Fruit fly (Drosophila melanogaster) whole organism, embryonic: ENCODE results near the gene CG8774.

Experiments
- Blimp-1 ChIP-seq: fragments of 200-800 bp; sonication (Bioruptor generic); optimal IDR thresholded peaks from 3 replicates; lab custom pipeline; 2018; ENCODE audit warnings: missing biosample characterization, missing genetic modification characterization, mild to moderate bottlenecking, moderate library complexity, missing genetic modification reagents
- CG10267 ChIP-seq: fragments of 200-800 bp; sonication (Bioruptor generic); optimal IDR thresholded peaks from 2 replicates; lab custom pipeline; 2018; ENCODE audit warnings: missing biosample characterization, mild to moderate bottlenecking, missing genetic modification characterization, moderate library complexity
- CG10274 ChIP-seq: fragments of 200-800 bp; sonication (Bioruptor generic); optimal IDR thresholded peaks from 3 replicates; lab custom pipeline; 2017; ENCODE audit warnings: missing biosample characterization, mild to moderate bottlenecking, missing genetic modification characterization
- CG13424 ChIP-seq: fragments of 200-800 bp; sonication (Bioruptor generic); optimal IDR thresholded peaks from 2 replicates; lab custom pipeline; 2019; ENCODE audit warnings: missing biosample characterization, mild to moderate bottlenecking, missing genetic modification characterization, moderate library complexity
- CG13894 ChIP-seq: fragments of 200-800 bp; sonication (Bioruptor generic); optimal IDR thresholded peaks from 3 replicates; lab custom pipeline; 2018; ENCODE audit warnings: missing biosample characterization, mild to moderate bottlenecking, missing genetic modification characterization, moderate library complexity
- CG14667 ChIP-seq: fragments of 200-800 bp; sonication (Bioruptor generic); IDR thresholded peaks from 2 replicates; pipeline ENCODE4 v1.3.6; 2022; ENCODE audit warnings: missing biosample characterization, missing genetic modification characterization
- CG15073 ChIP-seq: fragments of 200-800 bp; sonication (Bioruptor generic); optimal IDR thresholded peaks from 2 replicates; lab custom pipeline; 2016; ENCODE audit warnings: missing biosample characterization, missing genetic modification characterization
- CG1603 ChIP-seq: fragments of 200-800 bp; sonication (Bioruptor generic); optimal IDR thresholded peaks from 2 replicates; lab custom pipeline; 2019; ENCODE audit warnings: missing biosample characterization, mild to moderate bottlenecking, missing genetic modification characterization, moderate library complexity
- CG1647 ChIP-seq: fragments of 200-800 bp; sonication (Bioruptor generic); optimal IDR thresholded peaks from 3 replicates; lab custom pipeline; 2016; ENCODE audit warnings: missing biosample characterization, missing genetic modification characterization
- CG17829 ChIP-seq: fragments of 200-800 bp; optimal IDR thresholded peaks from 2 replicates; lab custom pipeline; 2019; ENCODE audit warnings: missing biosample characterization, mild to moderate bottlenecking, missing genetic modification characterization, moderate library complexity
- CG2199 ChIP-seq: fragments of 200-800 bp; sonication (Bioruptor generic); IDR thresholded peaks from 3 replicates; pipeline ENCODE4 v1.3.6; 2022; ENCODE audit warnings: missing biosample characterization, missing genetic modification characterization
- CG3163 ChIP-seq: fragments of 200-800 bp; sonication (Bioruptor generic); optimal IDR thresholded peaks from 3 replicates; lab custom pipeline; 2016; ENCODE audit warnings: missing biosample characterization, missing genetic modification characterization
- CG34376 ChIP-seq: fragments of 200-800 bp; sonication (Bioruptor generic); optimal IDR thresholded peaks from 2 replicates; lab custom pipeline; 2018; ENCODE audit warnings: missing biosample characterization, mild to moderate bottlenecking, missing genetic modification characterization
- CG4328 ChIP-seq: fragments of 200-800 bp; sonication (Bioruptor generic); optimal IDR thresholded peaks from 3 replicates; lab custom pipeline; 2017; ENCODE audit warnings: missing biosample characterization, missing genetic modification reagents, missing genetic modification characterization
- CG4617 ChIP-seq: fragments of 200-800 bp; sonication (Bioruptor generic); optimal IDR thresholded peaks from 3 replicates; lab custom pipeline; 2016; ENCODE audit warnings: missing biosample characterization, missing genetic modification characterization, borderline replicate concordance
- CG7271 ChIP-seq: fragments of 200-800 bp; sonication (Bioruptor generic); optimal IDR thresholded peaks from 2 replicates; lab custom pipeline; 2018; ENCODE audit warnings: missing biosample characterization, mild to moderate bottlenecking, missing genetic modification characterization, moderate library complexity
- CG8765 ChIP-seq: fragments of 200-800 bp; sonication (Bioruptor generic); IDR thresholded peaks from 2 replicates; pipeline ENCODE4 v1.3.6; 2022; ENCODE audit warnings: missing biosample characterization, missing genetic modification characterization
- Deaf1 ChIP-seq: fragments of 200-800 bp; optimal IDR thresholded peaks from 3 replicates; lab custom pipeline; 2019; ENCODE audit warnings: missing biosample characterization, mild to moderate bottlenecking, missing genetic modification characterization, moderate library complexity
- Ets65A ChIP-seq: fragments of 200-800 bp; sonication (Bioruptor generic); peaks from one replicate; lab custom pipeline; 2016; ENCODE audit warnings: missing biosample characterization, missing genetic modification characterization
- Hr39 ChIP-seq: fragments of >200 bp; optimal IDR thresholded peaks from 2 replicates; lab custom pipeline; 2017
- Mrtf ChIP-seq: fragments of 200-800 bp; sonication (Bioruptor generic); IDR thresholded peaks from 3 replicates; pipeline ENCODE4 v1.3.6; 2022; ENCODE audit warnings: missing biosample characterization, missing genetic modification characterization
- Ptx1 ChIP-seq: fragments of 200-800 bp; sonication (Bioruptor generic); IDR thresholded peaks from 2 replicates; pipeline ENCODE4 v1.3.6; 2022; ENCODE audit warnings: missing biosample characterization, missing genetic modification characterization
- Taf1 ChIP-seq: fragments of 200-800 bp; sonication (Bioruptor generic); IDR thresholded peaks from 2 replicates; pipeline ENCODE4 v1.3.6; 2022; ENCODE audit warnings: missing biosample characterization, missing genetic modification characterization
- ab ChIP-seq: fragments of 200-800 bp; sonication (Bioruptor generic); optimal IDR thresholded peaks from 2 replicates; lab custom pipeline; 2016; ENCODE audit warnings: missing biosample characterization, missing genetic modification characterization
- ac ChIP-seq: fragments of 200-800 bp; sonication (Bioruptor generic); optimal IDR thresholded peaks from 3 replicates; lab custom pipeline; 2017; ENCODE audit warnings: missing biosample characterization, mild to moderate bottlenecking, missing genetic modification characterization
- al ChIP-seq: fragments of 200-800 bp; sonication (Bioruptor generic); IDR thresholded peaks from 2 replicates; pipeline ENCODE4 v1.3.6; 2022; ENCODE audit warnings: missing biosample characterization, missing genetic modification characterization
- bbx ChIP-seq: fragments of 200-800 bp; sonication (Bioruptor generic); IDR thresholded peaks from 2 replicates; pipeline ENCODE4 v1.3.6; 2022; ENCODE audit warnings: missing biosample characterization, missing genetic modification characterization; ENCODE audit not compliant: partially characterized antibody
- bigmax ChIP-seq: fragments of 200-800 bp; sonication (Bioruptor generic); optimal IDR thresholded peaks from 2 replicates; lab custom pipeline; 2018; ENCODE audit warnings: missing biosample characterization, mild to moderate bottlenecking, missing genetic modification characterization
- bsh ChIP-seq, 2 experiments: fragments of 200-800 bp; sonication (Bioruptor generic); optimal IDR thresholded peaks; 2 replicates each; lab custom pipeline; 2017 to 2018; ENCODE audit warnings: mild to moderate bottlenecking in 2 of 2, missing biosample characterization in 2 of 2, missing genetic modification characterization in 2 of 2, moderate library complexity in 1 of 2
- chinmo ChIP-seq: fragments of 200-800 bp; sonication (Bioruptor generic); IDR thresholded peaks from 4 replicates; pipeline ENCODE4 v1.3.6; 2022; ENCODE audit warnings: missing biosample characterization, missing genetic modification characterization; ENCODE audit not compliant: partially characterized antibody
- crc ChIP-seq: fragments of 200-800 bp; sonication (Bioruptor generic); optimal IDR thresholded peaks from 2 replicates; lab custom pipeline; 2016; ENCODE audit warnings: missing biosample characterization, missing genetic modification characterization
- croc ChIP-seq: fragments of 200-800 bp; sonication (Bioruptor generic); conservative IDR thresholded peaks from 3 replicates; pipeline ENCODE4 v1.3.6; 2022; ENCODE audit warnings: missing biosample characterization, missing genetic modification characterization
- crol ChIP-seq: fragments of 200-800 bp; sonication (Bioruptor generic); IDR thresholded peaks from 2 replicates; pipeline ENCODE4 v1.3.6; 2022; ENCODE audit warnings: missing biosample characterization, missing genetic modification characterization
- da ChIP-seq: fragments of 200-800 bp; sonication (Bioruptor generic); optimal IDR thresholded peaks from 2 replicates; lab custom pipeline; 2016; ENCODE audit warnings: missing biosample characterization, missing genetic modification characterization
- dimm ChIP-seq: fragments of 200-800 bp; sonication (Bioruptor generic); IDR thresholded peaks from 2 replicates; pipeline ENCODE4 v1.3.6; 2022; ENCODE audit warnings: missing biosample characterization, missing genetic modification characterization
- fd96Cb ChIP-seq: fragments of 200-800 bp; sonication (Bioruptor generic); optimal IDR thresholded peaks from 2 replicates; lab custom pipeline; 2018; ENCODE audit warnings: missing biosample characterization, mild to moderate bottlenecking, missing genetic modification characterization, moderate library complexity
- gcm ChIP-seq: fragments of 200-800 bp; sonication (Bioruptor generic); optimal IDR thresholded peaks from 2 replicates; lab custom pipeline; 2019; ENCODE audit warnings: missing biosample characterization, mild to moderate bottlenecking, missing genetic modification characterization, moderate library complexity
- klu ChIP-seq: fragments of 200-800 bp; sonication (Bioruptor generic); IDR thresholded peaks from 2 replicates; pipeline ENCODE4 v1.3.6; 2022; ENCODE audit warnings: missing biosample characterization, missing genetic modification characterization
- nerfin-2 ChIP-seq: fragments of 200-800 bp; sonication (Bioruptor generic); IDR thresholded peaks from 2 replicates; pipeline ENCODE4 v1.3.6; 2022; ENCODE audit warnings: missing biosample characterization, missing genetic modification characterization; ENCODE audit not compliant: partially characterized antibody
- prd ChIP-seq, 3 experiments: fragments of >200 bp in 2 of 3; fragments of 200-800 bp in 1 of 3; sonication (Bioruptor generic) in 1 of 3; optimal IDR thresholded peaks in 2 of 3; IDR thresholded peaks in 1 of 3; 2 replicates in 2 of 3; 3 replicates in 1 of 3; pipeline versions ENCODE4 v1.3.6 to Lab custom; 2017 to 2022; ENCODE audit warnings: missing biosample characterization in 1 of 3, missing genetic modification characterization in 1 of 3
- psq ChIP-seq: fragments of 200-800 bp; sonication (Bioruptor generic); optimal IDR thresholded peaks from 2 replicates; lab custom pipeline; 2017; ENCODE audit warnings: missing biosample characterization, missing genetic modification characterization
- sc ChIP-seq, 3 experiments: fragments of >200 bp in 2 of 3; fragments of 200-800 bp in 1 of 3; sonication (Bioruptor generic) in 1 of 3; optimal IDR thresholded peaks; 2 replicates in 2 of 3; 3 replicates in 1 of 3; lab custom pipeline; 2017; ENCODE audit warnings: mild to moderate bottlenecking in 1 of 3, missing biosample characterization in 1 of 3, missing genetic modification characterization in 1 of 3, missing genetic modification reagents in 1 of 3
- seq ChIP-seq: fragments of 200-800 bp; sonication (Bioruptor generic); IDR thresholded peaks from 2 replicates; pipeline ENCODE4 v1.3.6; 2022; ENCODE audit warnings: missing biosample characterization, missing genetic modification characterization
- sisA ChIP-seq: fragments of 200-800 bp; sonication (Bioruptor generic); IDR thresholded peaks from 2 replicates; pipeline ENCODE4 v1.3.6; 2022; ENCODE audit warnings: missing biosample characterization, missing genetic modification characterization
- ssp ChIP-seq: fragments of 200-800 bp; sonication (Bioruptor generic); IDR thresholded peaks from 2 replicates; pipeline ENCODE4 v1.3.6; 2022; ENCODE audit warnings: missing biosample characterization, missing genetic modification characterization
- tll ChIP-seq, 2 experiments: fragments of 200-800 bp in 1 of 2; fragments of >200 bp in 1 of 2; sonication (Bioruptor generic) in 1 of 2; optimal IDR thresholded peaks; 2 replicates each; lab custom pipeline; 2017 to 2019; ENCODE audit warnings: missing biosample characterization in 2 of 2, missing genetic modification characterization in 2 of 2, mild to moderate bottlenecking in 1 of 2, moderate library complexity in 1 of 2
- wek ChIP-seq: fragments of 200-800 bp; sonication (Bioruptor generic); optimal IDR thresholded peaks from 3 replicates; lab custom pipeline; 2018; ENCODE audit warnings: missing biosample characterization, mild to moderate bottlenecking, missing genetic modification characterization, moderate library complexity
- zf30C ChIP-seq: fragments of 200-800 bp; sonication (Bioruptor generic); optimal IDR thresholded peaks from 3 replicates; lab custom pipeline; 2018; ENCODE audit warnings: missing biosample characterization, mild to moderate bottlenecking, missing genetic modification characterization

Gene CG8774

DNA sequence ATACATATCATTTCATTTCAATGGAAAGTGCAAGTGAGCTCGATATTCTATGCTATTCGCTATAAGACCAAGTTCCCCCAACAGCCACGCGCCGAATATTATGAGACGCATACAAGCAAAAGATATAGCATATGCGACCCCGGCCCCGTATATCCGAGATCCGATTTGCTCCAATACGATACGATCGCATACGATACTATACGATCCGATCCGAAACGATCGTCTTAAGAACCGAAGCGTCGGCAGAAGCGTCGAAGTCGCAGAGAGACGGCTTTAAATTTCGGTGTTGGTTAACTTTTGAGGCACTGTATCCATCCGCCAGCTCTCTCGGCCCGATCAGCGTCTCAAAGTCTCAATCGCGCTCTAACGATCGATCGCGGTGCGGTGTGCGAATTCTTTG, 19.1 kb upstream of the CG8774 start, which contains the start of gene CG8630 (continued):
- TF ChIP-seq klu (GFP tag; lab: Robert Waterston, UW): no peak
- TF ChIP-seq prd (optimal IDR thresholded peaks at IDR 0.05; lab: Kevin White, UChicago): no peak
- no peak for TF ChIP-seq prd (GFP tag; IDR thresholded peaks at IDR 0.05; lab: Robert Waterston, UW)
- no peak for TF ChIP-seq CG10274 (GFP tag; lab: Kevin White, UChicago)
- TF ChIP-seq sisA (GFP tag; lab: Robert Waterston, UW): no peak
- TF ChIP-seq Blimp-1 (GFP tag; lab: Kevin White, UChicago): peak; percentile 52
- TF ChIP-seq croc (GFP tag; lab: Robert Waterston, UW): no peak
- TF ChIP-seq Taf1 (GFP tag; lab: Robert Waterston, UW): no peak
- no peak for TF ChIP-seq ssp (GFP tag; lab: Robert Waterston, UW)
- peak; percentile 87 for TF ChIP-seq Deaf1 (tag; lab: Kevin White, UChicago)
- TF ChIP-seq wek: no peak
- TF ChIP-seq CG4617 (GFP tag; lab: Kevin White, UChicago): no peak
- no peak for TF ChIP-seq da (GFP tag; lab: Kevin White, UChicago)
- TF ChIP-seq CG13424 (tag; lab: Kevin White, UChicago): no peak
- TF ChIP-seq chinmo (GFP tag; lab: Robert Waterston, UW): peak; percentile 53; the same call in 2 of the 4 replicates
- TF ChIP-seq CG1647 (GFP tag; lab: Kevin White, UChicago): no peak
- no peak for TF ChIP-seq ab
- peak; percentile 100 for TF ChIP-seq CG13894
- TF ChIP-seq CG10267: no peak
- TF ChIP-seq fd96Cb (tag; lab: Kevin White, UChicago): no peak
- TF ChIP-seq CG15073 (GFP tag; lab: Kevin White, UChicago): no peak

DNA sequence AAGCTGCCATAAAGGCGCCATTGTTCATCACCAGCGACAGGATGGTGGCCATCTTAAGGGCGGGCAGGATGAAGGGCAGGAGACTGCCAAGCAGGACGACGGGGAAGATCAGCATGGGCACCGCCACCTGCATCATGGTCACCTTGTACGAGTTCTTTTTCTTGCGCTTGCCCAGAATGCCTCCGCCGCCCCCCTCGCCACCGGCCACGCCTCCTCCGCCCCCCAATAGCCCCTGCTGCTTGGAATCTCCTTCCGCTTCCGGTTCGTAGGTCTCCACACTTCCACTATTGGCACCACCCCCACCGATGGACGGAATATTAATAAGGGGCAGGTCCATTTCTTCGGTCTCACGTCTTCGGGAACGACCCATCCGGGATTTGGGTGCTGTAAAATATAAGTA, 13.5 kb upstream of the CG8774 start:
- TF ChIP-seq al (0 out of 2 replicates have a peak, but pooled peaks have one; percentile 7), crol (GFP tag; lab: Robert Waterston, UW) (0 out of 2 replicates have a peak, but pooled peaks have one; percentile 21), bsh (GFP tag; optimal IDR thresholded peaks at IDR 0.05; lab: Kevin White, UChicago) (no peak), Hr39 (lab: Kevin White, UChicago) (peak; percentile 50), nerfin-2 (GFP tag; lab: Robert Waterston, UW) (no peak), crc (no peak), CG17829 (tag; lab: Kevin White, UChicago) (no peak), CG14667 (no peak), seq (GFP tag; lab: Robert Waterston, UW) (no peak), Ets65A (no peak), CG3163 (no peak), Mrtf (GFP tag; lab: Robert Waterston, UW) (0 out of 3 replicates have a peak, but pooled peaks have one; percentile 36), CG34376 (GFP tag; lab: Kevin White, UChicago) (no peak)

DNA sequence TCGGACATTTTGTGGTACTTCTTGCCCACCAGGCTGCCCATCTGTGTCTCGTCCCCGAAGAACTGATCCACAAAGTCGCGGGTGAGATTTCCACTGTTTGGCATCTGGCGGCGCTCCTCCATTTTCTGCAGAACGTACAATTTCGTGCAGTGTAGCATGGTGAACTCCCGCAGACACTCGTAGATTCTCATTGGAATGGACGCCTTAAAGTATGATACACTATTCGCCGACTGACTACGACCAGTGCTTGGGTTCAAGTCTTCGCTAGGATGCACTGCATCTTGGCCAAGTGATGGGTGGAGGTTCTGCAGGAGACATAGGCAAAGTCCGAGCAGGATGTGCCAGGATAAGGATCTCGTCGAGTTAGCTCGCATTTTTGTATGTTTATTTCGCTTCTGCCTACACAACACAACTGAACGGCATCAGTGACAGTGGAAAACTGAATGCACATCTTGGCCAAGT, 12.4 kb upstream of the CG8774 start, which contains the start of gene CG15888:
TSS of gene CG15888 (minus strand) at position 412 of the 462 bp plus-strand sequence.
- TF ChIP-seq CG1603 (tag; lab: Kevin White, UChicago): no peak
- no peak for TF ChIP-seq bbx (GFP tag; lab: Robert Waterston, UW)
- peak; percentile 11 for TF ChIP-seq zf30C
- TF ChIP-seq gcm (GFP tag; lab: Kevin White, UChicago): no peak
- peak; percentile 59 for TF ChIP-seq Ets65A
- no peak for TF ChIP-seq tll (GFP tag; optimal IDR thresholded peaks at IDR 0.05; lab: Kevin White, UChicago)
- no peak for TF ChIP-seq ac
- TF ChIP-seq CG13894: no peak
- TF ChIP-seq da (GFP tag; lab: Kevin White, UChicago): no peak
- no peak for TF ChIP-seq bigmax (GFP tag; lab: Kevin White, UChicago)
- TF ChIP-seq CG7271 (tag; lab: Kevin White, UChicago): no peak
- TF ChIP-seq dimm (GFP tag; lab: Robert Waterston, UW): no peak
- no peak for TF ChIP-seq psq (GFP tag; lab: Kevin White, UChicago)
- no peak for TF ChIP-seq Ptx1 (GFP tag; lab: Robert Waterston, UW)
- no peak for TF ChIP-seq sc (optimal IDR thresholded peaks at IDR 0.05; lab: Kevin White, UChicago)
- no peak for TF ChIP-seq sc (GFP tag; optimal IDR thresholded peaks at IDR 0.05; lab: Kevin White, UChicago)
- no peak for TF ChIP-seq CG8765 (GFP tag; lab: Robert Waterston, UW)
- no peak for TF ChIP-seq CG2199
- TF ChIP-seq CG4328 (GFP tag; lab: Kevin White, UChicago): no peak
